Worm (Caenorhabditis elegans): ENCODE results near the gene hrpl-1.

The hrpl-1 gene

DNA sequence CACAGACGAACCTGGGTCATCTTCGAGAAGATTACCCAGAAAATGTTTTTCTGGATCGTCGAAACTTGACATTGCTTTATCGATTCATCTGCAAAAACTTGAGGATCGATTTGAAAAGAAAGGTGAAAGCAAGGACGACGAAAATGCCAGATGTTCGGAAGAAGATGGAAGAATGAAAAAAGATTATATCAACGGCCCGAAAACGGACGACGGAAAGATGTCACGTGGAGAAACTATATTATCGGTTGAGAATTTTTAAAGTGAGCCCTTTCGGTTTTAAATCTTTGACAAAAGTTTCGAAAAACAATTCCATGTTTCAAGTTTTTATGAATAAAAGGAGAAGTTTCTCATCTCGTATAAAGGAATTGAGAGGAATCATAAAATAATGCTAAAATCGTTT lies 40.3 kb upstream of the hrpl-1 start, which contains the start of gene dnj-5:
Gene dnj-5 (minus strand): TSS at position 101 of the 400 bp plus-strand sequence.
- TF ChIP-seq ztf-4 (tag; optimal IDR thresholded peaks at IDR 0.05) (no peak), R02D3.7 (tag; optimal IDR thresholded peaks at IDR 0.05) (no peak), unc-39 (tag; optimal IDR thresholded peaks at IDR 0.05) (no peak), ceh-16 (tag; optimal IDR thresholded peaks at IDR 0.05) (no peak), nhr-129 (tag; optimal IDR thresholded peaks at IDR 0.05) (no peak), ama-1 (optimal IDR thresholded peaks at IDR 0.05) (no peak), nhr-237 (tag; optimal IDR thresholded peaks at IDR 0.05) (no peak), elt-3 (tag; optimal IDR thresholded peaks at IDR 0.05) (no peak), lin-39 (tag; optimal IDR thresholded peaks at IDR 0.05) (no peak), nhr-12 (tag; optimal IDR thresholded peaks at IDR 0.05) (no peak), dmd-4 (tag; optimal IDR thresholded peaks at IDR 0.05) (no peak)

- TF ChIP-seq zag-1 (tag; optimal IDR thresholded peaks at IDR 0.05) = peak; percentile 17
- peak; percentile 1 for TF ChIP-seq gmeb-1 (tag; optimal IDR thresholded peaks at IDR 0.05)
- TF ChIP-seq unc-55 (GFP tag; optimal IDR thresholded peaks at IDR 0.05) = peak; percentile 6
- TF ChIP-seq skn-1 (tag; optimal IDR thresholded peaks at IDR 0.05) = no peak
- TF ChIP-seq sma-9 (GFP tag; optimal IDR thresholded peaks at IDR 0.05) = peak; percentile 15
- TF ChIP-seq sma-9 (tag; optimal IDR thresholded peaks at IDR 0.05) = no peak
- TF ChIP-seq unc-62 (GFP tag; optimal IDR thresholded peaks at IDR 0.05) = no peak
- TF ChIP-seq nhr-6 (tag; optimal IDR thresholded peaks at IDR 0.05) = no peak
- TF ChIP-seq ceh-16 (tag; optimal IDR thresholded peaks at IDR 0.05) = no peak
- no peak for TF ChIP-seq ama-1 (optimal IDR thresholded peaks at IDR 0.05)
- peak; percentile 70 for TF ChIP-seq F13H6.1 (tag; optimal IDR thresholded peaks at IDR 0.05)
- peak; percentile 84 for TF ChIP-seq nhr-129 (tag; optimal IDR thresholded peaks at IDR 0.05)
- no peak for TF ChIP-seq egl-27 (tag; optimal IDR thresholded peaks at IDR 0.05)
- TF ChIP-seq mdl-1 (tag; optimal IDR thresholded peaks at IDR 0.05) = no peak
- peak; percentile 26 for TF ChIP-seq crh-2 (tag; optimal IDR thresholded peaks at IDR 0.05)
- TF ChIP-seq mab-5 (tag; optimal IDR thresholded peaks at IDR 0.05) = no peak
- no peak for TF ChIP-seq nhr-21 (tag; optimal IDR thresholded peaks at IDR 0.05)
- no peak for TF ChIP-seq nhr-23 (tag; optimal IDR thresholded peaks at IDR 0.05)
- TF ChIP-seq C34F6.9 (tag; optimal IDR thresholded peaks at IDR 0.05) = peak; percentile 36
- peak in 1 of 2 experiments; percentile 37 for TF ChIP-seq lsy-2 (tag; optimal IDR thresholded peaks at IDR 0.05)
- peak; percentile 60 for TF ChIP-seq fos-1 (tag; optimal IDR thresholded peaks at IDR 0.05)
These were observed 39.7 kb upstream of the hrpl-1 start for ce11 chrII:6858835-6859234.

DNA sequence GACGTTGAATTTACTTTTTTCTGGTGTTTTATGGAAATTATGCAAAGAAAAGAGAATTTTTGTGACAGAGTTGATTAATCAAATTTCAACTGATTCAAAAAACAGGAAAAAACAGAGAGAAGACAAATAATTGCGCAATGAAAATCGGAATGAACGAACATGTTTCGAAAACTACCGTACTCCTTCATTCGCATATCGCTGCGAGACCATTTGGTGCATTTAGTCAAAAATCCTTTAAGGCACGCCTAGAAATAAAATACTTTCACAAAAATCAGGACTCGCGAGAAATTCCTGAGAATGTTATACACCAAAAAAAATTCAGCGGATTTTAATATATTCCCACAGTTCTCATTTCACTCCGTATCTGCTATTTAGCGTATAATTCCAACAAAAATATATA lies 38.5 kb upstream of the hrpl-1 start:
- no peak for TF ChIP-seq nhr-237 (tag; optimal IDR thresholded peaks at IDR 0.05)
- TF ChIP-seq unc-55 (GFP tag; optimal IDR thresholded peaks at IDR 0.05) = no peak

DNA sequence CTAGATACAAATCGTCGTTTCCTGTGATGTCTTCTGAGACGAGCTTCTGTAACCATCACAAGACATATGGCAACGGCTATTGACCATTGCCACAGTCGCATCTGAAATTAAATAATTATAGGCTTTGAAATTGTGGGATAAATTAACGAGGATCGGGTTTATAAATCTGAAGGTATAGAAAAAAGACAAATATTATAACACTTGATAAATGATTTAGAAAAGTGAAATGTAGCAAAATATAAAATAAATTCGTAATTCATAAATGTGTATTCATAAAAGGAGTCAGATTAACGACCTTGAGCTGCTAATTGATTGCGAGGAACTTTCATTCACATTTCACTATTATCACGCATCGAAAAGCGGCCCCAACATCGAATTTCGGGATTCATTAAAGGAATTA lies 34.9 kb upstream of the hrpl-1 start, which contains the start of gene aff-1:
Gene aff-1 (minus strand): TSS at position 101 of the 400 bp plus-strand sequence.
- TF ChIP-seq skn-1 (tag; optimal IDR thresholded peaks at IDR 0.05) (no peak), nhr-25 (tag; optimal IDR thresholded peaks at IDR 0.05) (no peak), unc-62 (GFP tag; optimal IDR thresholded peaks at IDR 0.05) (no peak), unc-55 (GFP tag; optimal IDR thresholded peaks at IDR 0.05) (no peak), nhr-129 (tag; optimal IDR thresholded peaks at IDR 0.05) (no peak), snpc-4 (tag; optimal IDR thresholded peaks at IDR 0.05) (no peak), egl-27 (tag; optimal IDR thresholded peaks at IDR 0.05) (no peak)

DNA sequence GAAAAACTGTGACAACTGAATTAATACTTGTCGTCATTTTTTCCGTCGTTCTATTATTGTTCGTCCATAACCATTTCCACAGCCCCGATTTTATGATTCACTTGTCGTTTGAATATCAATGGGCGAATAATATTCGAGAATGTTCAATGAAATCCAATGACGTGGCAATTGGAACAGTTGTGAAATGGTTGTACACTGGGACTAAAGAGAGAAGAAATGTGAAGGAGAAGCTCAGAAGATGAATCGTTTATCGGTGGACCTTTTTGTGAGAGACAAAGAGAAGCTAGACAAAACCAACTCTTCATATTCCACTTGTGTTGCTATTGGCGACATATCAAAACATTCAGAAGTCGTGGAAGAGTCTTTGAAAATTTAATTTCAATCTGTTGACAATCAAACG lies 27.7 kb upstream of the hrpl-1 start, which contains the start of gene clhm-1:
Gene clhm-1 (minus strand): TSS at position 207 of the 400 bp plus-strand sequence.
- TF ChIP-seq crh-2 (tag; optimal IDR thresholded peaks at IDR 0.05) = peak; percentile 92
- peak in 1 of 2 experiments; percentile 15 for TF ChIP-seq lsy-2 (tag; optimal IDR thresholded peaks at IDR 0.05)
- no peak for TF ChIP-seq nhr-12 (tag; optimal IDR thresholded peaks at IDR 0.05)
- TF ChIP-seq nhr-237 (tag; optimal IDR thresholded peaks at IDR 0.05) = no peak

- TF ChIP-seq sem-4 (tag; optimal IDR thresholded peaks at IDR 0.05) (no peak), unc-39 (tag; optimal IDR thresholded peaks at IDR 0.05) (no peak), nhr-6 (tag; optimal IDR thresholded peaks at IDR 0.05) (no peak), nhr-21 (tag; optimal IDR thresholded peaks at IDR 0.05) (no peak), ama-1 (optimal IDR thresholded peaks at IDR 0.05) (no peak), ZK546.5 (tag; optimal IDR thresholded peaks at IDR 0.05) (no peak), blmp-1 (tag; optimal IDR thresholded peaks at IDR 0.05; ENCODE audit: insufficient read depth) (no peak), elt-3 (tag; optimal IDR thresholded peaks at IDR 0.05) (no peak), ceh-82 (tag; optimal IDR thresholded peaks at IDR 0.05) (no peak), nhr-10 (tag; optimal IDR thresholded peaks at IDR 0.05) (no peak), lin-39 (tag; optimal IDR thresholded peaks at IDR 0.05) (no peak), nhr-25 (tag; optimal IDR thresholded peaks at IDR 0.05) (no peak), nhr-11 (tag; optimal IDR thresholded peaks at IDR 0.05) (no peak), nhr-237 (tag; optimal IDR thresholded peaks at IDR 0.05) (no peak)
These were observed 26.0 kb upstream of the hrpl-1 start, which contains the start of gene C44B7.5 for ce11 chrII:6872493-6872892. TSS of gene C44B7.5 (minus strand) at chrII:6872593.

Data from whole organism, L2 larva.